Fruit fly (Drosophila melanogaster) whole organism, embryonic: ENCODE measurements around the gene CG7432.

Experiments
- BtbVII ChIP-seq: fragments of 200-800 bp; sonication (Bioruptor generic); optimal IDR thresholded peaks from 3 replicates; lab custom pipeline; 2017; ENCODE audit warnings: missing biosample characterization, mild to moderate bottlenecking, missing genetic modification characterization
- CG10654 ChIP-seq: fragments of 200-800 bp; sonication (Bioruptor generic); optimal IDR thresholded peaks from 2 replicates; lab custom pipeline; 2016; ENCODE audit warnings: missing biosample characterization, missing genetic modification characterization
- CG11695 ChIP-seq: fragments of 200-800 bp; sonication (Bioruptor generic); IDR thresholded peaks from 3 replicates; pipeline ENCODE4 v1.3.6; 2022; ENCODE audit warnings: missing biosample characterization, missing genetic modification characterization
- CG12769 ChIP-seq: fragments of 200-800 bp; sonication (Bioruptor generic); optimal IDR thresholded peaks from 2 replicates; lab custom pipeline; 2019; ENCODE audit warnings: missing biosample characterization, mild to moderate bottlenecking, missing genetic modification characterization, moderate library complexity
- CG14441 ChIP-seq: fragments of 200-800 bp; sonication (Bioruptor generic); IDR thresholded peaks from 2 replicates; pipeline ENCODE4 v1.3.6; 2022; ENCODE audit warnings: missing biosample characterization, missing genetic modification characterization
- CG15011 ChIP-seq: fragments of 200-800 bp; sonication (Bioruptor generic); optimal IDR thresholded peaks from 3 replicates; lab custom pipeline; 2018; ENCODE audit warnings: missing biosample characterization, mild to moderate bottlenecking, missing genetic modification characterization
- CG15514 ChIP-seq: fragments of 200-800 bp; sonication (Bioruptor generic); optimal IDR thresholded peaks from 3 replicates; lab custom pipeline; 2017; ENCODE audit warnings: missing biosample characterization, missing genetic modification characterization, mild to moderate bottlenecking, moderate library complexity, missing genetic modification reagents
- CG1602 ChIP-seq: fragments of 200-800 bp; sonication (Bioruptor generic); optimal IDR thresholded peaks from 3 replicates; lab custom pipeline; 2016; ENCODE audit warnings: missing biosample characterization, missing genetic modification characterization
- CG1603 ChIP-seq: fragments of 200-800 bp; sonication (Bioruptor generic); optimal IDR thresholded peaks from 2 replicates; lab custom pipeline; 2019; ENCODE audit warnings: missing biosample characterization, mild to moderate bottlenecking, missing genetic modification characterization, moderate library complexity
- CG16813 ChIP-seq: fragments of 200-800 bp; sonication (Bioruptor generic); IDR thresholded peaks from 3 replicates; pipeline ENCODE4 v1.3.6; 2022; ENCODE audit warnings: missing biosample characterization, missing genetic modification characterization; ENCODE audit not compliant: partially characterized antibody
- CG17568 ChIP-seq: fragments of 200-800 bp; sonication (Bioruptor generic); optimal IDR thresholded peaks from 2 replicates; lab custom pipeline; 2018; ENCODE audit warnings: missing biosample characterization, mild to moderate bottlenecking, missing genetic modification characterization, moderate library complexity
- CG1832 ChIP-seq: fragments of 200-800 bp; sonication (Bioruptor generic); optimal IDR thresholded peaks from 2 replicates; lab custom pipeline; 2017; ENCODE audit warnings: missing biosample characterization, mild to moderate bottlenecking, missing genetic modification characterization, inconsistent platforms
- CG2202 ChIP-seq: fragments of 200-800 bp; sonication (Bioruptor generic); optimal IDR thresholded peaks from 2 replicates; lab custom pipeline; 2018; ENCODE audit warnings: missing biosample characterization, mild to moderate bottlenecking, missing genetic modification characterization
- CG32532 ChIP-seq: fragments of 200-800 bp; sonication (Bioruptor generic); IDR thresholded peaks from 2 replicates; pipeline ENCODE4 v1.3.6; 2022; ENCODE audit warnings: missing biosample characterization, missing genetic modification characterization
- CG6791 ChIP-seq: fragments of 200-800 bp; sonication (Bioruptor generic); IDR thresholded peaks from 3 replicates; pipeline ENCODE4 v1.3.6; 2022; ENCODE audit warnings: missing biosample characterization, missing genetic modification characterization; ENCODE audit not compliant: partially characterized antibody
- CG8478 ChIP-seq: fragments of >200 bp; optimal IDR thresholded peaks from 2 replicates; lab custom pipeline; 2018
- CG8765 ChIP-seq: fragments of 200-800 bp; sonication (Bioruptor generic); IDR thresholded peaks from 2 replicates; pipeline ENCODE4 v1.3.6; 2022; ENCODE audit warnings: missing biosample characterization, missing genetic modification characterization
- CG9932 ChIP-seq: fragments of 200-800 bp; sonication (Bioruptor generic); IDR thresholded peaks from 2 replicates; pipeline ENCODE4 v1.3.6; 2022; ENCODE audit warnings: missing biosample characterization, missing genetic modification characterization
- Camta ChIP-seq: fragments of 200-800 bp; sonication (Bioruptor generic); optimal IDR thresholded peaks from 2 replicates; lab custom pipeline; 2016; ENCODE audit warnings: missing biosample characterization, missing genetic modification characterization
- Deaf1 ChIP-seq: fragments of 200-800 bp; optimal IDR thresholded peaks from 3 replicates; lab custom pipeline; 2019; ENCODE audit warnings: missing biosample characterization, mild to moderate bottlenecking, missing genetic modification characterization, moderate library complexity
- Dip2 ChIP-seq: fragments of 200-800 bp; sonication (Bioruptor generic); IDR thresholded peaks from 2 replicates; pipeline ENCODE4 v1.3.6; 2022; ENCODE audit warnings: missing biosample characterization, missing genetic modification characterization
- Dp ChIP-seq: fragments of 200-800 bp; sonication (Bioruptor generic); optimal IDR thresholded peaks from 2 replicates; lab custom pipeline; 2018; ENCODE audit warnings: missing biosample characterization, mild to moderate bottlenecking, missing genetic modification characterization, moderate library complexity
- Ets65A ChIP-seq: fragments of 200-800 bp; sonication (Bioruptor generic); peaks from one replicate; lab custom pipeline; 2016; ENCODE audit warnings: missing biosample characterization, missing genetic modification characterization
- HLH4C ChIP-seq: fragments of 200-800 bp; sonication (Bioruptor generic); IDR thresholded peaks from 3 replicates; pipeline ENCODE4 v1.3.6; 2022; ENCODE audit warnings: missing biosample characterization, missing genetic modification characterization; ENCODE audit not compliant: partially characterized antibody
- Hr78 ChIP-seq, 2 experiments: fragments of 200-800 bp in 1 of 2; fragments of >200 bp in 1 of 2; sonication (Bioruptor generic) in 1 of 2; optimal IDR thresholded peaks; 2 replicates each; lab custom pipeline; 2017 to 2019; ENCODE audit warnings: missing biosample characterization in 2 of 2, missing genetic modification characterization in 2 of 2, mild to moderate bottlenecking in 1 of 2, moderate library complexity in 1 of 2
- Lhr ChIP-seq: fragments of 200-800 bp; sonication (Bioruptor generic); optimal IDR thresholded peaks from 3 replicates; lab custom pipeline; 2017; ENCODE audit warnings: mild to moderate bottlenecking, missing biosample characterization, missing genetic modification reagents, missing genetic modification characterization
- NFAT ChIP-seq: fragments of 200-800 bp; sonication (Bioruptor generic); IDR thresholded peaks from 2 replicates; pipeline ENCODE4 v1.3.6; 2022; ENCODE audit warnings: missing biosample characterization, missing genetic modification characterization
- Optix ChIP-seq: fragments of 200-800 bp; sonication (Bioruptor generic); IDR thresholded peaks from 3 replicates; pipeline ENCODE4 v1.3.6; 2022; ENCODE audit warnings: missing biosample characterization, missing genetic modification characterization
- Vsx1 ChIP-seq: fragments of 200-800 bp; sonication (Bioruptor generic); optimal IDR thresholded peaks from 2 replicates; lab custom pipeline; 2017; ENCODE audit warnings: missing biosample characterization, mild to moderate bottlenecking, missing genetic modification characterization, missing genetic modification reagents
- cg ChIP-seq: fragments of 200-800 bp; sonication (Bioruptor generic); optimal IDR thresholded peaks from 3 replicates; lab custom pipeline; 2019; ENCODE audit warnings: missing biosample characterization, mild to moderate bottlenecking, missing genetic modification characterization, moderate library complexity
- crp ChIP-seq, 2 experiments: fragments of 200-800 bp; sonication (Bioruptor generic); optimal IDR thresholded peaks; 2 replicates in 1 of 2; 3 replicates in 1 of 2; lab custom pipeline; 2017; ENCODE audit warnings: missing biosample characterization in 2 of 2, missing genetic modification characterization in 2 of 2, mild to moderate bottlenecking in 1 of 2, moderate library complexity in 1 of 2
- dm ChIP-seq: fragments of 200-800 bp; sonication (Bioruptor generic); optimal IDR thresholded peaks from 3 replicates; lab custom pipeline; 2016; ENCODE audit warnings: missing biosample characterization, missing genetic modification characterization
- esg ChIP-seq: fragments of 200-800 bp; sonication (Bioruptor generic); conservative IDR thresholded peaks from 2 replicates; pipeline ENCODE4 v1.3.6; 2022; ENCODE audit warnings: missing biosample characterization, missing genetic modification characterization
- grau ChIP-seq: fragments of 200-800 bp; optimal IDR thresholded peaks from 3 replicates; lab custom pipeline; 2019; ENCODE audit warnings: missing biosample characterization, mild to moderate bottlenecking, missing genetic modification characterization, moderate library complexity
- her ChIP-seq: fragments of 200-800 bp; sonication (Bioruptor generic); optimal IDR thresholded peaks from 2 replicates; lab custom pipeline; 2016; ENCODE audit warnings: missing biosample characterization, missing genetic modification characterization
- hkb ChIP-seq, 2 experiments: fragments of 200-800 bp in 1 of 2; fragments of >200 bp in 1 of 2; sonication (Bioruptor generic) in 1 of 2; IDR thresholded peaks in 1 of 2; optimal IDR thresholded peaks in 1 of 2; 2 replicates each; pipeline versions ENCODE4 v1.3.6 to Lab custom; 2017 to 2022; ENCODE audit warnings: missing biosample characterization in 1 of 2, missing genetic modification characterization in 1 of 2
- kah ChIP-seq: fragments of 200-800 bp; sonication (Bioruptor generic); optimal IDR thresholded peaks from 2 replicates; lab custom pipeline; 2018; ENCODE audit warnings: missing biosample characterization, mild to moderate bottlenecking, missing genetic modification characterization
- lbe ChIP-seq: fragments of 200-800 bp; sonication (Bioruptor generic); optimal IDR thresholded peaks from 2 replicates; lab custom pipeline; 2016; ENCODE audit warnings: missing biosample characterization, mild to moderate bottlenecking, missing genetic modification characterization
- mld ChIP-seq: fragments of 200-800 bp; sonication (Bioruptor generic); IDR thresholded peaks from 3 replicates; pipeline ENCODE4 v1.3.6; 2022; ENCODE audit warnings: missing biosample characterization, missing genetic modification characterization; ENCODE audit not compliant: partially characterized antibody
- onecut ChIP-seq: fragments of 200-800 bp; sonication (Bioruptor generic); IDR thresholded peaks from 2 replicates; pipeline ENCODE4 v1.3.6; 2022; ENCODE audit warnings: missing biosample characterization, missing genetic modification characterization
- phol ChIP-seq: fragments of 200-800 bp; sonication (Bioruptor generic); optimal IDR thresholded peaks from 3 replicates; lab custom pipeline; 2018; ENCODE audit warnings: missing biosample characterization, mild to moderate bottlenecking, missing genetic modification characterization, moderate library complexity
- rib ChIP-seq: fragments of 200-800 bp; sonication (Bioruptor generic); IDR thresholded peaks from 2 replicates; pipeline ENCODE4 v1.3.6; 2022; ENCODE audit warnings: missing biosample characterization, missing genetic modification characterization
- scrt ChIP-seq: fragments of 200-800 bp; sonication (Bioruptor generic); optimal IDR thresholded peaks from 2 replicates; lab custom pipeline; 2018; ENCODE audit warnings: missing biosample characterization, mild to moderate bottlenecking, missing genetic modification characterization, moderate library complexity
- unc-4 ChIP-seq: fragments of 200-800 bp; sonication (Bioruptor generic); IDR thresholded peaks from 2 replicates; pipeline ENCODE4 v1.3.6; 2022; ENCODE audit warnings: missing biosample characterization, missing genetic modification characterization; ENCODE audit not compliant: partially characterized antibody
- wek ChIP-seq: fragments of 200-800 bp; sonication (Bioruptor generic); optimal IDR thresholded peaks from 3 replicates; lab custom pipeline; 2018; ENCODE audit warnings: missing biosample characterization, mild to moderate bottlenecking, missing genetic modification characterization, moderate library complexity

Gene CG7432

DNA sequence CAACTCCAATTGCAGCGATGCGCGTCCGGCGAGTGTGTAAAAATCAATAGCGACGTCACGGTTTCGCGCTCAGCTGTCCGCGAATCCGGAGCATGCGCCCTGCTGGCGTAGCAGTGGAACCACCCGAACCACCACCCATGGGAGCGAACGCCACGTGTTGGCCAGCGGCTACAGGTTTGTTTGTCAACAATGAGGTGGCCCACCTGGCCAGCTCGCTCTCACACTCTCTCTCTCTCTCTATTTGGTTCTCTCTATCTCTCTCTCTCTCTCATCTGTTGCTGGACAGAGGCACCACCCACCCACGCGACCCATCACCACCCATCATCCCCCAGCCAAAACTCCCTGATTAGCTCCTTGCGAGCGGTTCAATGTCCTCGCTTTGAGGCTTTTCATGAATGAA is 8.4 kb upstream of the CG7432 start (continued):
- TF ChIP-seq Deaf1 (tag; lab: Kevin White, UChicago), result no peak
- TF ChIP-seq CG17568 (GFP tag; lab: Kevin White, UChicago), result no peak
- TF ChIP-seq CG1832 (GFP tag; lab: Kevin White, UChicago), result peak; percentile 46
- TF ChIP-seq BtbVII, result no peak
- TF ChIP-seq CG15514 (GFP tag; lab: Kevin White, UChicago), result peak; percentile 66
- no peak for TF ChIP-seq CG15011 (GFP tag; lab: Kevin White, UChicago)
- TF ChIP-seq crp (GFP tag; optimal IDR thresholded peaks at IDR 0.05; lab: Kevin White, UChicago), result peak in 1 of 2 experiments; percentile 57
- TF ChIP-seq Dip2 (GFP tag; lab: Robert Waterston, UW), result no peak
- TF ChIP-seq onecut (GFP tag; lab: Robert Waterston, UW), result peak; percentile 99
- no peak for TF ChIP-seq phol (tag; lab: Kevin White, UChicago)
- TF ChIP-seq Hr78 (GFP tag; optimal IDR thresholded peaks at IDR 0.05; lab: Kevin White, UChicago), result no peak
- TF ChIP-seq CG11695, result no peak
- no peak for TF ChIP-seq Dp (GFP tag; lab: Kevin White, UChicago)
- TF ChIP-seq grau (tag; lab: Kevin White, UChicago), result no peak
- peak; percentile 99 for TF ChIP-seq scrt (GFP tag; lab: Kevin White, UChicago)
- TF ChIP-seq CG1603 (tag; lab: Kevin White, UChicago), result no peak
- TF ChIP-seq hkb (optimal IDR thresholded peaks at IDR 0.05; lab: Kevin White, UChicago), result no peak
- no peak for TF ChIP-seq hkb (GFP tag; IDR thresholded peaks at IDR 0.05; lab: Robert Waterston, UW)
- TF ChIP-seq cg (GFP tag; lab: Kevin White, UChicago), result no peak
- TF ChIP-seq CG6791 (GFP tag; lab: Robert Waterston, UW), result no peak
- TF ChIP-seq CG8765, result no peak
- TF ChIP-seq unc-4 (GFP tag; lab: Robert Waterston, UW), result peak; percentile 25; the same call in 1 of the 2 replicates
- TF ChIP-seq CG2202, result no peak
- no peak for TF ChIP-seq HLH4C (GFP tag; lab: Robert Waterston, UW)
- TF ChIP-seq CG8478 (lab: Kevin White, UChicago), result peak; percentile 56
- TF ChIP-seq CG14441 (GFP tag; lab: Robert Waterston, UW), result no peak
- TF ChIP-seq CG12769 (tag; lab: Kevin White, UChicago), result no peak
- TF ChIP-seq Lhr (GFP tag; lab: Kevin White, UChicago), result no peak
- no peak for TF ChIP-seq CG9932 (GFP tag; lab: Robert Waterston, UW)
- no peak for TF ChIP-seq rib (GFP tag; lab: Robert Waterston, UW)
- no peak for TF ChIP-seq CG10654 (GFP tag; lab: Kevin White, UChicago)
- no peak for TF ChIP-seq Optix (GFP tag; lab: Robert Waterston, UW)
- TF ChIP-seq wek (GFP tag; lab: Kevin White, UChicago), result no peak
- no peak for TF ChIP-seq her (GFP tag; lab: Kevin White, UChicago)
- no peak for TF ChIP-seq lbe
- TF ChIP-seq Camta (GFP tag; lab: Kevin White, UChicago), result no peak
- TF ChIP-seq Ets65A (GFP tag; lab: Kevin White, UChicago), result peak; percentile 6
- no peak for TF ChIP-seq dm (GFP tag; lab: Kevin White, UChicago)
- peak; percentile 0 for TF ChIP-seq kah (GFP tag; lab: Kevin White, UChicago)
- no peak for TF ChIP-seq esg
- TF ChIP-seq mld (GFP tag; lab: Robert Waterston, UW), result no peak
- no peak for TF ChIP-seq CG16813 (GFP tag; lab: Robert Waterston, UW)
- TF ChIP-seq CG32532, result no peak
- TF ChIP-seq Vsx1 (GFP tag; lab: Kevin White, UChicago), result no peak
- TF ChIP-seq NFAT (GFP tag; lab: Robert Waterston, UW), result no peak
- TF ChIP-seq CG1602 (GFP tag; lab: Kevin White, UChicago), result no peak
- TF ChIP-seq, all 482 proteins: peak for 20
